Worm (Caenorhabditis elegans) whole organism, L1 larva: Measurements from ENCODE around the gene K08D8.7.

Experiments used
- C04F5.9 ChIP-seq: sonication (generic microtip); optimal IDR thresholded peaks from 2 replicates; lab custom pipeline; 2016; ENCODE audit warnings: missing genetic modification characterization, missing compliant biosample characterization
- alr-1 ChIP-seq: fragments of 200-800 bp; sonication (Bioruptor generic); optimal IDR thresholded peaks from 2 replicates; lab custom pipeline; 2018; ENCODE audit warnings: borderline replicate concordance, mild to moderate bottlenecking, missing genetic modification characterization, missing compliant biosample characterization
- blmp-1 ChIP-seq: fragments of 150-350 bp; optimal IDR thresholded peaks from 2 replicates; lab custom pipeline; 2014; ENCODE audit warnings: missing biosample characterization, missing genetic modification characterization
- ceh-82 ChIP-seq, 3 experiments: fragments of 150-350 bp in 1 of 3; sonication (generic microtip) in 2 of 3; optimal IDR thresholded peaks; 2 replicates each; lab custom pipeline; 2014 to 2017; ENCODE audit warnings: missing biosample characterization in 3 of 3, missing genetic modification characterization in 3 of 3
- dpl-1 ChIP-seq, 3 experiments: fragments of 150-350 bp in 2 of 3; sonication (generic microtip) in 1 of 3; optimal IDR thresholded peaks; 2 replicates each; lab custom pipeline; 2014 to 2017; ENCODE audit warnings: missing biosample characterization in 3 of 3, missing genetic modification characterization in 3 of 3, missing genetic modification reagents in 3 of 3
- nhr-47 ChIP-seq: sonication (generic microtip); optimal IDR thresholded peaks from 2 replicates; lab custom pipeline; 2016; ENCODE audit warnings: mild to moderate bottlenecking, missing genetic modification characterization, moderate library complexity, missing compliant biosample characterization
- nhr-77 ChIP-seq: fragments of 150-350 bp; optimal IDR thresholded peaks from 2 replicates; lab custom pipeline; 2014; ENCODE audit warnings: missing biosample characterization, missing genetic modification characterization
- snpc-4 ChIP-seq: fragments of 150-350 bp; optimal IDR thresholded peaks from 2 replicates; lab custom pipeline; 2014; ENCODE audit warnings: missing biosample characterization, missing genetic modification characterization
- unc-62 ChIP-seq: fragments of 150-350 bp; optimal IDR thresholded peaks from 2 replicates; lab custom pipeline; 2014; ENCODE audit warnings: missing biosample characterization, missing genetic modification reagents, missing genetic modification characterization

DNA sequence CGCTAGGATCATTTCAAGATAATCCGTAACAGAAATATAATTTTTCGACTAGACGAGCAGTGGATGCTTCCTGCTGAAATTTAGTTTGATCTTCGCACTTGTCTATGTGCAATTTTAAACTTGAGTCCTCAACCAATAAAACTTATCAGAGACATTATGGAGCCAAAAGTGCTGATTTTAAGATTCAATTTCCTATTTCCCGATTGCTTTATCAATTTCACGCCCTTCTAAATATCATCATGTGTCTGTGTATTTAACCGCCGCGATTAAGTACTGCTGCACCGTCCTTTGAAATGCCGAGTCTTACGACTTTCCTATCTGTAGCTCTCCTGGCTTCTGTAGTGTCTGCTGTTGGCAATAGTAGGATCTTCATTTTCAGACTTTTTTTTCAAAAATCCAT, 24.4 kb downstream of the K08D8.7 start, which contains the start of gene C32H11.4:
- TF ChIP-seq snpc-4 (tag; lab: Kevin White, UChicago) (no peak), alr-1 (tag; lab: Kevin White, UChicago) (no peak), nhr-47 (tag; lab: Kevin White, UChicago) (no peak), blmp-1 (no peak), nhr-77 (tag; lab: Kevin White, UChicago) (no peak), C04F5.9 (no peak), ceh-82 (tag; optimal IDR thresholded peaks at IDR 0.05; lab: Kevin White, UChicago) (no peak), unc-62 (no peak), dpl-1 (GFP tag; optimal IDR thresholded peaks at IDR 0.05; lab: Kevin White, UChicago) (no peak)
